Worm (Caenorhabditis elegans) whole organism, early embryonic: ENCODE measurements around the gene bgal-1.

Experiments
- B0310.2 ChIP-seq: sonication (generic microtip); optimal IDR thresholded peaks from 2 replicates; lab custom pipeline; 2016; ENCODE audit warnings: mild to moderate bottlenecking, missing genetic modification characterization, missing compliant biosample characterization
- F13C5.2 ChIP-seq: sonication (generic microtip); optimal IDR thresholded peaks from 2 replicates; lab custom pipeline; 2017; ENCODE audit warnings: mild to moderate bottlenecking, missing genetic modification characterization, inconsistent platforms, missing compliant biosample characterization
- aly-1 ChIP-seq: sonication (generic microtip); optimal IDR thresholded peaks from 2 replicates; lab custom pipeline; 2016; ENCODE audit warnings: missing genetic modification characterization, missing compliant biosample characterization
- ama-1 ChIP-seq: fragments of 150-350 bp; optimal IDR thresholded peaks from 2 replicates; lab custom pipeline; 2014
- ceh-13 ChIP-seq: fragments of 200-800 bp; sonication (Bioruptor generic); optimal IDR thresholded peaks from 2 replicates; lab custom pipeline; 2018; ENCODE audit warnings: mild to moderate bottlenecking, missing genetic modification characterization, missing compliant biosample characterization
- ceh-36 ChIP-seq: sonication (generic microtip); optimal IDR thresholded peaks from 2 replicates; lab custom pipeline; 2016; ENCODE audit warnings: missing genetic modification characterization, inconsistent platforms, missing compliant biosample characterization
- ets-7 ChIP-seq: sonication (generic microtip); optimal IDR thresholded peaks from 2 replicates; lab custom pipeline; 2016; ENCODE audit warnings: missing genotype, missing genetic modification characterization, missing compliant biosample characterization
- flt-1 ChIP-seq: fragments of 200-800 bp; sonication (Bioruptor generic); IDR thresholded peaks from 2 replicates; pipeline ENCODE4 v1.3.6; 2022; ENCODE audit warnings: missing genetic modification characterization, missing compliant biosample characterization
- hmbx-1 ChIP-seq: sonication (generic microtip); optimal IDR thresholded peaks from 2 replicates; lab custom pipeline; 2016; ENCODE audit warnings: mild to moderate bottlenecking, missing genetic modification characterization, missing compliant biosample characterization
- hmg-4 ChIP-seq: fragments of 200-800 bp; sonication (Bioruptor generic); optimal IDR thresholded peaks from 2 replicates; lab custom pipeline; 2018; ENCODE audit warnings: mild to moderate bottlenecking, missing genetic modification characterization, missing compliant biosample characterization
- hnd-1 ChIP-seq: sonication (generic microtip); optimal IDR thresholded peaks from 2 replicates; lab custom pipeline; 2016; ENCODE audit warnings: missing genetic modification characterization, missing compliant biosample characterization
- pes-1 ChIP-seq: fragments of 200-800 bp; sonication (Bioruptor generic); IDR thresholded peaks from 2 replicates; pipeline ENCODE4 v1.3.6; 2022; ENCODE audit warnings: missing genetic modification reagents, missing genetic modification characterization, missing compliant biosample characterization
- scrt-1 ChIP-seq: fragments of 200-800 bp; sonication (Bioruptor generic); IDR thresholded peaks from 2 replicates; pipeline ENCODE4 v1.3.6; 2022; ENCODE audit warnings: missing genetic modification characterization, missing compliant biosample characterization
- sea-1 ChIP-seq: fragments of 200-800 bp; sonication (Bioruptor generic); conservative IDR thresholded peaks from 2 replicates; pipeline ENCODE4 v1.3.6; 2022; ENCODE audit warnings: missing genetic modification characterization, missing compliant biosample characterization
- tbx-11 ChIP-seq: fragments of 200-800 bp; sonication (Bioruptor generic); IDR thresholded peaks from 2 replicates; pipeline ENCODE4 v1.3.6; 2022; ENCODE audit warnings: missing genetic modification characterization, missing compliant biosample characterization
- tbx-37 ChIP-seq: fragments of 200-800 bp; sonication (Bioruptor generic); conservative IDR thresholded peaks from 2 replicates; pipeline ENCODE4 v1.3.6; 2022; ENCODE audit warnings: missing genetic modification reagents, missing genetic modification characterization, missing compliant biosample characterization
- tra-4 ChIP-seq: sonication (generic microtip); optimal IDR thresholded peaks from 2 replicates; lab custom pipeline; 2017; ENCODE audit warnings: missing genetic modification characterization, missing compliant biosample characterization

bgal-1 gene

ce11 chrV:11239187-11239725 lies 13.4 kb upstream of the bgal-1 start, which contains the start of the genes dvc-1 and ima-1:
Gene dvc-1 (minus strand): TSS chrV:11239331.
Gene ima-1 (plus strand): TSS chrV:11239675.
- TF ChIP-seq ama-1 (lab: Kevin White, UChicago) (no peak), hnd-1 (tag; lab: Kevin White, UChicago) (peak; percentile 43), ceh-36 (tag; lab: Kevin White, UChicago) (peak; percentile 69), hmbx-1 (peak; percentile 12), flt-1 (peak; percentile 76), aly-1 (tag; lab: Kevin White, UChicago) (no peak), tra-4 (no peak), tbx-37 (GFP tag; lab: Robert Waterston, UW) (peak; percentile 74), hmg-4 (GFP tag; lab: Kevin White, UChicago) (peak; percentile 50), pes-1 (GFP tag; lab: Robert Waterston, UW) (no peak), ceh-13 (peak; percentile 65), sea-1 (GFP tag; lab: Robert Waterston, UW) (peak; percentile 75), F13C5.2 (tag; lab: Kevin White, UChicago) (peak; percentile 90), scrt-1 (GFP tag; lab: Robert Waterston, UW) (peak; percentile 55; the same call in 1 of the 2 replicates), ets-7 (tag; lab: Kevin White, UChicago) (peak; percentile 0), tbx-11 (GFP tag; lab: Robert Waterston, UW) (peak; percentile 69; the same call in 1 of the 2 replicates)

- TF ChIP-seq B0310.2 (tag; lab: Kevin White, UChicago) (no peak), tbx-37 (GFP tag; lab: Robert Waterston, UW) (no peak), flt-1 (no peak), ceh-13 (no peak), scrt-1 (GFP tag; lab: Robert Waterston, UW) (no peak), hmg-4 (GFP tag; lab: Kevin White, UChicago) (no peak), ets-7 (tag; lab: Kevin White, UChicago) (no peak), hnd-1 (tag; lab: Kevin White, UChicago) (no peak), ceh-36 (tag; lab: Kevin White, UChicago) (no peak), pes-1 (GFP tag; lab: Robert Waterston, UW) (no peak), tbx-11 (GFP tag; lab: Robert Waterston, UW) (no peak), hmbx-1 (no peak)
These were observed 10.1 kb upstream of the bgal-1 start for ce11 chrV:11235876-11236275.

- TF ChIP-seq sea-1 (GFP tag; lab: Robert Waterston, UW) (no peak), hmbx-1 (no peak), ets-7 (tag; lab: Kevin White, UChicago) (no peak), tbx-11 (GFP tag; lab: Robert Waterston, UW) (no peak), flt-1 (no peak), ama-1 (lab: Kevin White, UChicago) (no peak), scrt-1 (GFP tag; lab: Robert Waterston, UW) (no peak), B0310.2 (tag; lab: Kevin White, UChicago) (no peak), ceh-13 (no peak), tra-4 (no peak), ceh-36 (tag; lab: Kevin White, UChicago) (no peak)
These were observed 8.5 kb upstream of the bgal-1 start, which contains the start of gene T19B10.5 for ce11 chrV:11234350-11234749. Gene T19B10.5 (plus strand): TSS chrV:11234650.

ce11 chrV:11231177-11231576 lies 5.4 kb upstream of the bgal-1 start:
- TF ChIP-seq ama-1 (lab: Kevin White, UChicago) (no peak), tra-4 (no peak), tbx-37 (GFP tag; lab: Robert Waterston, UW) (no peak), ets-7 (tag; lab: Kevin White, UChicago) (no peak), tbx-11 (GFP tag; lab: Robert Waterston, UW) (no peak), hmbx-1 (no peak), ceh-36 (tag; lab: Kevin White, UChicago) (no peak), ceh-13 (no peak), scrt-1 (GFP tag; lab: Robert Waterston, UW) (no peak), sea-1 (GFP tag; lab: Robert Waterston, UW) (no peak), hnd-1 (tag; lab: Kevin White, UChicago) (no peak), flt-1 (no peak), pes-1 (GFP tag; lab: Robert Waterston, UW) (no peak), hmg-4 (GFP tag; lab: Kevin White, UChicago) (no peak), aly-1 (tag; lab: Kevin White, UChicago) (no peak), B0310.2 (tag; lab: Kevin White, UChicago) (no peak), F13C5.2 (tag; lab: Kevin White, UChicago) (no peak)

- TF ChIP-seq ama-1 (lab: Kevin White, UChicago) (no peak), ceh-36 (tag; lab: Kevin White, UChicago) (no peak), pes-1 (GFP tag; lab: Robert Waterston, UW) (no peak), B0310.2 (tag; lab: Kevin White, UChicago) (no peak), hmg-4 (GFP tag; lab: Kevin White, UChicago) (peak; percentile 60), F13C5.2 (tag; lab: Kevin White, UChicago) (peak; percentile 39), sea-1 (GFP tag; lab: Robert Waterston, UW) (no peak), tbx-37 (GFP tag; lab: Robert Waterston, UW) (0 out of 2 replicates have a peak, but pooled peaks have one; percentile 11)
These were observed 2.9 kb upstream of the bgal-1 start, which contains the start of gene pqn-70 for ce11 chrV:11228653-11229173. Gene pqn-70 (minus strand): TSS chrV:11228703.

ce11 chrV:11223698-11224097 lies 2.1 kb downstream of the bgal-1 start:
- TF ChIP-seq tbx-37 (GFP tag; lab: Robert Waterston, UW), result no peak
- no peak for TF ChIP-seq hmg-4 (GFP tag; lab: Kevin White, UChicago)
- no peak for TF ChIP-seq tbx-11 (GFP tag; lab: Robert Waterston, UW)
- no peak for TF ChIP-seq flt-1
- TF ChIP-seq pes-1 (GFP tag; lab: Robert Waterston, UW), result no peak
- no peak for TF ChIP-seq B0310.2 (tag; lab: Kevin White, UChicago)
- no peak for TF ChIP-seq ets-7 (tag; lab: Kevin White, UChicago)
- no peak for TF ChIP-seq hnd-1 (tag; lab: Kevin White, UChicago)
- TF ChIP-seq aly-1 (tag; lab: Kevin White, UChicago), result no peak
- no peak for TF ChIP-seq ceh-13
- no peak for TF ChIP-seq ceh-36 (tag; lab: Kevin White, UChicago)
- no peak for TF ChIP-seq ama-1 (lab: Kevin White, UChicago)
- no peak for TF ChIP-seq F13C5.2 (tag; lab: Kevin White, UChicago)
- TF ChIP-seq hmbx-1, result no peak
- TF ChIP-seq scrt-1 (GFP tag; lab: Robert Waterston, UW), result no peak
- no peak for TF ChIP-seq tra-4
- no peak for TF ChIP-seq sea-1 (GFP tag; lab: Robert Waterston, UW)
